Fruit fly (Drosophila melanogaster): ENCODE results near the gene CG4770.

Gene CG4770

dm6 chr3R:19924331-19924730 is 6.0 kb downstream of the CG4770 start:
- TF ChIP-seq cnc (optimal IDR thresholded peaks at IDR 0.05) (no peak), bab1 (GFP tag; optimal IDR thresholded peaks at IDR 0.05) (no peak), CG11617 (GFP tag; optimal IDR thresholded peaks at IDR 0.05) (peak; percentile 54), ovo (GFP tag; optimal IDR thresholded peaks at IDR 0.05) (peak; percentile 71), CG5204 (GFP tag; optimal IDR thresholded peaks at IDR 0.05) (peak; percentile 12), CG7045 (GFP tag; optimal IDR thresholded peaks at IDR 0.05) (peak; percentile 92), Crg-1 (GFP tag; optimal IDR thresholded peaks at IDR 0.05) (peak; percentile 85), toe (GFP tag; optimal IDR thresholded peaks at IDR 0.05) (peak; percentile 75), CG12768 (GFP tag; optimal IDR thresholded peaks at IDR 0.05) (peak; percentile 66), cic (GFP tag; optimal IDR thresholded peaks at IDR 0.05) (peak; percentile 84), Mnt (GFP tag; optimal IDR thresholded peaks at IDR 0.05) (peak; percentile 35), CG1620 (GFP tag; optimal IDR thresholded peaks at IDR 0.05) (peak; percentile 38), CG7101 (tag; optimal IDR thresholded peaks at IDR 0.05) (peak; percentile 79), Clk (GFP tag; optimal IDR thresholded peaks at IDR 0.05) (peak; percentile 40), Hr96 (GFP tag; optimal IDR thresholded peaks at IDR 0.05) (peak; percentile 47), kay (GFP tag; ENCODE audit: borderline replicate concordance) (peak; percentile 96), CG33017 (tag; optimal IDR thresholded peaks at IDR 0.05) (peak; percentile 67), CG14711 (tag; optimal IDR thresholded peaks at IDR 0.05) (peak; percentile 33), tj (GFP tag; optimal IDR thresholded peaks at IDR 0.05) (no peak), pad (GFP tag; optimal IDR thresholded peaks at IDR 0.05) (peak; percentile 43)

dm6 chr3R:19925271-19925670 is 7.0 kb downstream of the CG4770 start, which contains the start of gene CG4462:
TSS of gene CG4462 (minus strand) at chr3R:19925371.
- TF ChIP-seq CG1620 (GFP tag; optimal IDR thresholded peaks at IDR 0.05) (no peak), CG7101 (tag; optimal IDR thresholded peaks at IDR 0.05) (no peak), CG5204 (GFP tag; optimal IDR thresholded peaks at IDR 0.05) (no peak), Hr96 (GFP tag; optimal IDR thresholded peaks at IDR 0.05) (no peak), Mnt (GFP tag; optimal IDR thresholded peaks at IDR 0.05) (no peak), Crg-1 (GFP tag; optimal IDR thresholded peaks at IDR 0.05) (no peak), Clk (GFP tag; optimal IDR thresholded peaks at IDR 0.05) (no peak), cic (GFP tag; optimal IDR thresholded peaks at IDR 0.05) (no peak), CG7045 (GFP tag; optimal IDR thresholded peaks at IDR 0.05) (no peak), pad (GFP tag; optimal IDR thresholded peaks at IDR 0.05) (no peak), CG12768 (GFP tag; optimal IDR thresholded peaks at IDR 0.05) (no peak), ovo (GFP tag; optimal IDR thresholded peaks at IDR 0.05) (no peak), bab1 (GFP tag; optimal IDR thresholded peaks at IDR 0.05) (no peak), CG33017 (tag; optimal IDR thresholded peaks at IDR 0.05) (no peak), CG14711 (tag; optimal IDR thresholded peaks at IDR 0.05) (no peak)

dm6 chr3R:19928544-19928943 is 10.2 kb downstream of the CG4770 start, which contains the start of gene CG4459:
TSS of gene CG4459 (minus strand) at chr3R:19928644.
- TF ChIP-seq Clk (GFP tag; optimal IDR thresholded peaks at IDR 0.05) (no peak), ovo (GFP tag; optimal IDR thresholded peaks at IDR 0.05) (no peak), CG12768 (GFP tag; optimal IDR thresholded peaks at IDR 0.05) (no peak), bab1 (GFP tag; optimal IDR thresholded peaks at IDR 0.05) (no peak), Mnt (GFP tag; optimal IDR thresholded peaks at IDR 0.05) (no peak), toe (GFP tag; optimal IDR thresholded peaks at IDR 0.05) (no peak), CG7101 (tag; optimal IDR thresholded peaks at IDR 0.05) (no peak), CG7045 (GFP tag; optimal IDR thresholded peaks at IDR 0.05) (no peak), CG33017 (tag; optimal IDR thresholded peaks at IDR 0.05) (no peak), CG1620 (GFP tag; optimal IDR thresholded peaks at IDR 0.05) (no peak), cic (GFP tag; optimal IDR thresholded peaks at IDR 0.05) (no peak), pad (GFP tag; optimal IDR thresholded peaks at IDR 0.05) (no peak), CG11617 (GFP tag; optimal IDR thresholded peaks at IDR 0.05) (no peak), cnc (optimal IDR thresholded peaks at IDR 0.05) (no peak)

- TF ChIP-seq Hr96 (GFP tag; optimal IDR thresholded peaks at IDR 0.05), result no peak
- no peak for TF ChIP-seq Crg-1 (GFP tag; optimal IDR thresholded peaks at IDR 0.05)
- TF ChIP-seq CG7045 (GFP tag; optimal IDR thresholded peaks at IDR 0.05), result no peak
- no peak for TF ChIP-seq tj (GFP tag; optimal IDR thresholded peaks at IDR 0.05)
- TF ChIP-seq CG11617 (GFP tag; optimal IDR thresholded peaks at IDR 0.05), result no peak
- no peak for TF ChIP-seq cnc (optimal IDR thresholded peaks at IDR 0.05)
- no peak for TF ChIP-seq pad (GFP tag; optimal IDR thresholded peaks at IDR 0.05)
- TF ChIP-seq CG14711 (tag; optimal IDR thresholded peaks at IDR 0.05), result no peak
- no peak for TF ChIP-seq cic (GFP tag; optimal IDR thresholded peaks at IDR 0.05)
- TF ChIP-seq CG7101 (tag; optimal IDR thresholded peaks at IDR 0.05), result no peak
- no peak for TF ChIP-seq CG33017 (tag; optimal IDR thresholded peaks at IDR 0.05)
- TF ChIP-seq CG1620 (GFP tag; optimal IDR thresholded peaks at IDR 0.05), result no peak
- TF ChIP-seq CG5204 (GFP tag; optimal IDR thresholded peaks at IDR 0.05), result no peak
Observed at dm6 chr3R:19930913-19931706, 12.8 kb downstream of the CG4770 start.

- TF ChIP-seq kay (GFP tag; ENCODE audit: borderline replicate concordance), result no peak
- TF ChIP-seq bab1 (GFP tag; optimal IDR thresholded peaks at IDR 0.05), result no peak
- no peak for TF ChIP-seq CG14711 (tag; optimal IDR thresholded peaks at IDR 0.05)
- TF ChIP-seq CG5204 (GFP tag; optimal IDR thresholded peaks at IDR 0.05), result no peak
- TF ChIP-seq CG11617 (GFP tag; optimal IDR thresholded peaks at IDR 0.05), result no peak
- no peak for TF ChIP-seq pad (GFP tag; optimal IDR thresholded peaks at IDR 0.05)
- no peak for TF ChIP-seq CG7101 (tag; optimal IDR thresholded peaks at IDR 0.05)
- no peak for TF ChIP-seq cnc (optimal IDR thresholded peaks at IDR 0.05)
- no peak for TF ChIP-seq Clk (GFP tag; optimal IDR thresholded peaks at IDR 0.05)
- no peak for TF ChIP-seq toe (GFP tag; optimal IDR thresholded peaks at IDR 0.05)
- TF ChIP-seq Crg-1 (GFP tag; optimal IDR thresholded peaks at IDR 0.05), result no peak
Observed at dm6 chr3R:19932169-19932568, 13.9 kb downstream of the CG4770 start.
